Worm (Caenorhabditis elegans): ENCODE results near the gene gld-3.

DNA sequence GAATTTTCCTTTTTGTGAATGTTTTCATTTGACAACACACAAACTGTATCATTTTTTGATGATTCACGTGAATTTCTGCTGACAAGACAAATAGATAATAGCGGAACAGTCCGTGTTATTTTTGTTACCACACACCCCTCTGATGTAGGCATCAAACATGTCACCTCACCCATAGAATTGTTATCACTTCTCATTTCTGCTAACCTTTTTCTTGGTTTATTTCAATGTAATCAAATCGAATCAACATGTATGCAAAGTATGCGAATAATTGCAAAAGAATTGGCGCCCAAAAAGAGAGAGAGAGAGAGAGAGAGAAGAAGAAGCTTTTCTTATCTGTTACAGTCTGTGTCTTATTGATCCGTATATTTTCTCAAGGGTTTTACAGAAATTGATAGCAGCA, 25.0 kb downstream of the gld-3 start:
- TF ChIP-seq repo-1 (tag; optimal IDR thresholded peaks at IDR 0.05) (no peak), dpl-1 (GFP tag; optimal IDR thresholded peaks at IDR 0.05) (no peak), nhr-27 (tag; optimal IDR thresholded peaks at IDR 0.05) (no peak), T07F8.4 (tag; optimal IDR thresholded peaks at IDR 0.05) (no peak)

Measured in whole organism, young adult.